Fruit fly (Drosophila melanogaster): ENCODE data around the gene D12.

D12 gene

dm6 chr2L:8461782-8462453 lies 24.8 kb upstream of the D12 start:
- TF ChIP-seq noc (tag; optimal IDR thresholded peaks at IDR 0.05): peak; percentile 24

dm6 chr2L:8451497-8451896 lies 14.3 kb upstream of the D12 start:
- no peak for TF ChIP-seq noc (tag; optimal IDR thresholded peaks at IDR 0.05)

- TF ChIP-seq noc (tag; optimal IDR thresholded peaks at IDR 0.05): no peak
Observed at dm6 chr2L:8449358-8449757, 12.2 kb upstream of the D12 start, which contains the start of gene Aasdh. Gene Aasdh, minus strand, starts transcription at chr2L:8449576.

dm6 chr2L:8442147-8442546 lies 5.0 kb upstream of the D12 start, which contains the start of gene CG31897:
Gene CG31897, plus strand, starts transcription at chr2L:8442447.
- no peak for TF ChIP-seq noc (tag; optimal IDR thresholded peaks at IDR 0.05)

dm6 chr2L:8438052-8438451 lies 887 bp upstream of the D12 start, which contains the start of gene mus201:
Gene mus201, plus strand, starts transcription at chr2L:8438169.
- no peak for TF ChIP-seq noc (tag; optimal IDR thresholded peaks at IDR 0.05)

dm6 chr2L:8433512-8433911 lies 3.7 kb downstream of the D12 start, which contains the start of gene grk:
Gene grk, minus strand, starts transcription at chr2L:8433598.
- no peak for TF ChIP-seq noc (tag; optimal IDR thresholded peaks at IDR 0.05)

- no peak for TF ChIP-seq noc (tag; optimal IDR thresholded peaks at IDR 0.05)
Observed at dm6 chr2L:8432130-8432529, 5.0 kb downstream of the D12 start.

dm6 chr2L:8426801-8427200 lies 10.4 kb downstream of the D12 start:
- no peak for TF ChIP-seq noc (tag; optimal IDR thresholded peaks at IDR 0.05)

- no peak for TF ChIP-seq noc (tag; optimal IDR thresholded peaks at IDR 0.05)
Observed at dm6 chr2L:8425962-8426759, 11.0 kb downstream of the D12 start.

dm6 chr2L:8425212-8425611 lies 12.0 kb downstream of the D12 start:
- TF ChIP-seq noc (tag; optimal IDR thresholded peaks at IDR 0.05): no peak

dm6 chr2L:8424662-8425208 lies 12.4 kb downstream of the D12 start:
- TF ChIP-seq noc (tag; optimal IDR thresholded peaks at IDR 0.05): no peak

- TF ChIP-seq noc (tag; optimal IDR thresholded peaks at IDR 0.05): no peak
Observed at dm6 chr2L:8424090-8424470, 13.1 kb downstream of the D12 start.

- no peak for TF ChIP-seq noc (tag; optimal IDR thresholded peaks at IDR 0.05)
Observed at dm6 chr2L:8423460-8424089, 13.6 kb downstream of the D12 start.

dm6 chr2L:8423047-8423446 lies 14.1 kb downstream of the D12 start:
- no peak for TF ChIP-seq noc (tag; optimal IDR thresholded peaks at IDR 0.05)

- no peak for TF ChIP-seq noc (tag; optimal IDR thresholded peaks at IDR 0.05)
Observed at dm6 chr2L:8421717-8422116, 15.4 kb downstream of the D12 start.

dm6 chr2L:8420259-8420930 lies 16.8 kb downstream of the D12 start:
- TF ChIP-seq noc (tag; optimal IDR thresholded peaks at IDR 0.05): no peak

Measured in whole organism, larva.